Fruit fly (Drosophila melanogaster) whole organism, wandering third instar larva: Measurements from ENCODE around the gene CG43693.

Experiments
- CG32264 ChIP-seq: fragments of 200-800 bp; sonication (Bioruptor generic); optimal IDR thresholded peaks from 2 replicates; lab custom pipeline; 2016; ENCODE audit warnings: missing biosample characterization, missing genetic modification characterization
- CG9705 ChIP-seq: fragments of 200-800 bp; sonication (Bioruptor generic); optimal IDR thresholded peaks from 2 replicates; lab custom pipeline; 2018; ENCODE audit warnings: missing biosample characterization, mild to moderate bottlenecking, missing genetic modification characterization
- CrebA ChIP-seq: fragments of 200-800 bp; sonication (Bioruptor generic); optimal IDR thresholded peaks from 2 replicates; lab custom pipeline; 2016; ENCODE audit warnings: missing biosample characterization, mild to moderate bottlenecking, missing genetic modification characterization, borderline replicate concordance
- Dfd ChIP-seq: fragments of >200 bp; optimal IDR thresholded peaks from 2 replicates; lab custom pipeline; 2017; ENCODE audit warnings: missing biosample characterization, missing genetic modification characterization
- Dif ChIP-seq: fragments of 200-275, 200-300 bp; sonication (Bioruptor generic); optimal IDR thresholded peaks from 2 replicates; lab custom pipeline; 2018; ENCODE audit warnings: missing biosample characterization, missing genetic modification characterization; ENCODE audit not compliant: partially characterized antibody
- GATAd ChIP-seq: sonication (Bioruptor generic); optimal IDR thresholded peaks from 2 replicates; lab custom pipeline; 2016; ENCODE audit warnings: missing biosample characterization, missing genetic modification characterization
- HLH106 ChIP-seq: fragments of 200-800 bp; optimal IDR thresholded peaks from 3 replicates; lab custom pipeline; 2019; ENCODE audit warnings: missing biosample characterization, mild to moderate bottlenecking, missing genetic modification characterization, moderate library complexity
- Hr78 ChIP-seq: fragments of >200 bp; optimal IDR thresholded peaks from 2 replicates; lab custom pipeline; 2017; ENCODE audit warnings: missing biosample characterization, missing genetic modification characterization
- Hr83 ChIP-seq: fragments of 200-300 bp; sonication (Bioruptor generic); optimal IDR thresholded peaks from 2 replicates; lab custom pipeline; 2016; ENCODE audit warnings: missing biosample characterization, mild to moderate bottlenecking, missing genetic modification characterization, moderate library complexity; ENCODE audit not compliant: poor library complexity, severe bottlenecking
- Jra ChIP-seq: sonication (Bioruptor generic); optimal IDR thresholded peaks from 2 replicates; lab custom pipeline; 2016; ENCODE audit warnings: missing biosample characterization, missing genetic modification characterization
- Mio ChIP-seq: sonication (Bioruptor generic); optimal IDR thresholded peaks from 2 replicates; lab custom pipeline; 2016; ENCODE audit warnings: missing biosample characterization, missing genetic modification characterization
- Myc ChIP-seq: fragments of >200 bp; optimal IDR thresholded peaks from 2 replicates; lab custom pipeline; 2017
- N ChIP-seq: fragments of >200 bp; optimal IDR thresholded peaks from 2 replicates; lab custom pipeline; 2018; ENCODE audit warnings: missing biosample characterization, missing external identifiers, missing genetic modification characterization
- OdsH ChIP-seq: fragments of 200-800 bp; sonication (Bioruptor generic); optimal IDR thresholded peaks from 2 replicates; lab custom pipeline; 2016; ENCODE audit warnings: missing biosample characterization, mild to moderate bottlenecking, missing genetic modification characterization
- Rel ChIP-seq, 2 experiments: fragments of 200-800 bp; sonication (Bioruptor generic) in 1 of 2; optimal IDR thresholded peaks; 2 replicates in 1 of 2; 3 replicates in 1 of 2; lab custom pipeline; 2016 to 2019; ENCODE audit warnings: mild to moderate bottlenecking in 2 of 2, missing biosample characterization in 2 of 2, missing genetic modification characterization in 2 of 2, moderate library complexity in 1 of 2
- Sp1 ChIP-seq: fragments of 200-800 bp; sonication (Bioruptor generic); optimal IDR thresholded peaks from 3 replicates; lab custom pipeline; 2019; ENCODE audit warnings: missing biosample characterization, mild to moderate bottlenecking, missing genetic modification characterization, moderate library complexity
- br ChIP-seq: fragments of 200-800 bp; sonication (Bioruptor generic); optimal IDR thresholded peaks from 2 replicates; lab custom pipeline; 2016; ENCODE audit warnings: missing biosample characterization, missing genetic modification characterization
- brk ChIP-seq: fragments of 200-800 bp; sonication (Bioruptor generic); optimal IDR thresholded peaks from 2 replicates; lab custom pipeline; 2016; ENCODE audit warnings: missing biosample characterization, mild to moderate bottlenecking, missing genetic modification characterization
- dl ChIP-seq, 2 experiments: fragments of 175-275, 200-275 bp in 1 of 2; fragments of 200-275 bp in 1 of 2; sonication (Bioruptor generic); optimal IDR thresholded peaks; lab custom pipeline; 2018; ENCODE audit warnings: mild to moderate bottlenecking in 2 of 2, missing biosample characterization in 2 of 2, missing genetic modification characterization in 2 of 2, moderate library complexity in 2 of 2; ENCODE audit not compliant: partially characterized antibody in 2 of 2, insufficient read depth in 1 of 2
- dmrt93B ChIP-seq: fragments of 200-800 bp; sonication (Bioruptor generic); optimal IDR thresholded peaks from 2 replicates; lab custom pipeline; 2018; ENCODE audit warnings: missing biosample characterization, mild to moderate bottlenecking, missing genetic modification characterization
- dsf ChIP-seq: sonication (Bioruptor generic); optimal IDR thresholded peaks from 2 replicates; lab custom pipeline; 2016; ENCODE audit warnings: missing biosample characterization, missing genetic modification characterization, borderline replicate concordance
- ey ChIP-seq: fragments of 200-800 bp; sonication (Bioruptor generic); optimal IDR thresholded peaks from 2 replicates; lab custom pipeline; 2016; ENCODE audit warnings: missing biosample characterization, missing genetic modification characterization
- foxo ChIP-seq, 2 experiments: fragments of 200-800 bp; sonication (Bioruptor generic); optimal IDR thresholded peaks; 2 replicates in 1 of 2; 3 replicates in 1 of 2; lab custom pipeline; 2016 to 2017; ENCODE audit warnings: missing biosample characterization in 2 of 2, missing genetic modification characterization in 2 of 2
- fru ChIP-seq: fragments of 200-800 bp; sonication (Bioruptor generic); optimal IDR thresholded peaks from 3 replicates; lab custom pipeline; 2016; ENCODE audit warnings: missing biosample characterization, mild to moderate bottlenecking, missing genetic modification characterization
- h ChIP-seq: fragments of 200-800 bp; sonication (Bioruptor generic); optimal IDR thresholded peaks from 3 replicates; lab custom pipeline; 2016; ENCODE audit warnings: missing biosample characterization, mild to moderate bottlenecking, missing genetic modification characterization
- lola ChIP-seq: fragments of >200 bp; optimal IDR thresholded peaks from 2 replicates; lab custom pipeline; 2017; ENCODE audit warnings: missing biosample characterization, missing genetic modification characterization
- pan ChIP-seq: fragments of >200 bp; optimal IDR thresholded peaks from 2 replicates; lab custom pipeline; 2017
- psq ChIP-seq: fragments of 200-800 bp; sonication (Bioruptor generic); optimal IDR thresholded peaks from 3 replicates; lab custom pipeline; 2017; ENCODE audit warnings: missing biosample characterization, mild to moderate bottlenecking, missing genetic modification characterization, moderate library complexity
- sage ChIP-seq: fragments of 200-800 bp; sonication (Bioruptor generic); optimal IDR thresholded peaks from 2 replicates; lab custom pipeline; 2016; ENCODE audit warnings: missing biosample characterization, mild to moderate bottlenecking, missing genetic modification characterization
- sv ChIP-seq: fragments of 200-800 bp; sonication (Bioruptor generic); optimal IDR thresholded peaks from 3 replicates; lab custom pipeline; 2016; ENCODE audit warnings: missing biosample characterization, missing genetic modification characterization
- tai ChIP-seq: sonication (Bioruptor generic); optimal IDR thresholded peaks from 2 replicates; lab custom pipeline; 2016; ENCODE audit warnings: missing biosample characterization, missing genetic modification characterization
- usp ChIP-seq: fragments of >200 bp; optimal IDR thresholded peaks from 2 replicates; lab custom pipeline; 2017; ENCODE audit warnings: missing biosample characterization, missing genetic modification characterization
- woc ChIP-seq: sonication (Bioruptor generic); optimal IDR thresholded peaks from 2 replicates; lab custom pipeline; 2016; ENCODE audit warnings: missing biosample characterization, mild to moderate bottlenecking, missing genetic modification characterization

The CG43693 gene

dm6 chr3L:11046559-11046958 is 4.6 kb downstream of the CG43693 start:
- TF ChIP-seq Jra (no peak), Hr78 (GFP tag; lab: Kevin White, UChicago) (no peak), sv (GFP tag; lab: Kevin White, UChicago) (no peak), CrebA (GFP tag; lab: Kevin White, UChicago) (no peak), Dfd (GFP tag; lab: Kevin White, UChicago) (peak; percentile 82)

- no peak for TF ChIP-seq Hr83 (GFP tag; lab: Kevin White, UChicago)
- TF ChIP-seq lola (GFP tag; lab: Kevin White, UChicago), result no peak
- TF ChIP-seq sage (GFP tag; lab: Kevin White, UChicago), result no peak
- TF ChIP-seq brk (GFP tag; lab: Kevin White, UChicago), result no peak
- TF ChIP-seq Sp1 (GFP tag; lab: Kevin White, UChicago), result no peak
- no peak for TF ChIP-seq CG32264 (GFP tag; lab: Kevin White, UChicago)
- no peak for TF ChIP-seq ey (GFP tag; lab: Kevin White, UChicago)
- TF ChIP-seq dsf (GFP tag; lab: Kevin White, UChicago), result no peak
- no peak for TF ChIP-seq OdsH
- TF ChIP-seq psq (GFP tag; lab: Kevin White, UChicago), result no peak
- TF ChIP-seq N (GFP tag; lab: Kevin White, UChicago), result no peak
These were observed 6.2 kb downstream of the CG43693 start for dm6 chr3L:11045009-11045408.

- no peak for TF ChIP-seq Dif (GFP tag; lab: Kevin White, UChicago)
- no peak for TF ChIP-seq N (GFP tag; lab: Kevin White, UChicago)
- no peak for TF ChIP-seq fru (GFP tag; lab: Kevin White, UChicago)
- TF ChIP-seq OdsH, result no peak
- TF ChIP-seq usp (GFP tag; lab: Kevin White, UChicago), result no peak
- no peak for TF ChIP-seq CG9705 (GFP tag; lab: Kevin White, UChicago)
- TF ChIP-seq Dfd (GFP tag; lab: Kevin White, UChicago), result no peak
- no peak for TF ChIP-seq CG32264 (GFP tag; lab: Kevin White, UChicago)
- TF ChIP-seq psq (GFP tag; lab: Kevin White, UChicago), result no peak
- TF ChIP-seq Rel (GFP tag; optimal IDR thresholded peaks at IDR 0.05; lab: Kevin White, UChicago), result no peak
- no peak for TF ChIP-seq Rel (tag; optimal IDR thresholded peaks at IDR 0.05; lab: Kevin White, UChicago)
- TF ChIP-seq Sp1 (GFP tag; lab: Kevin White, UChicago), result no peak
- TF ChIP-seq h (GFP tag; lab: Kevin White, UChicago), result no peak
- no peak for TF ChIP-seq GATAd
- no peak for TF ChIP-seq Mio (GFP tag; lab: Kevin White, UChicago)
- TF ChIP-seq CrebA (GFP tag; lab: Kevin White, UChicago), result no peak
These were observed 7.5 kb downstream of the CG43693 start for dm6 chr3L:11043650-11044049.

dm6 chr3L:11041193-11041592 is 10.0 kb downstream of the CG43693 start:
- TF ChIP-seq lola (GFP tag; lab: Kevin White, UChicago) (no peak), Rel (GFP tag; optimal IDR thresholded peaks at IDR 0.05; lab: Kevin White, UChicago) (no peak), Rel (tag; optimal IDR thresholded peaks at IDR 0.05; lab: Kevin White, UChicago) (no peak), psq (GFP tag; lab: Kevin White, UChicago) (no peak), Hr83 (GFP tag; lab: Kevin White, UChicago) (no peak), foxo (GFP tag; optimal IDR thresholded peaks at IDR 0.05; lab: Kevin White, UChicago) (no peak), tai (GFP tag; lab: Kevin White, UChicago) (no peak), Myc (lab: Kevin White, UChicago) (peak; percentile 13)
- TF ChIP-seq, all 38 proteins: peak for 1

- no peak for TF ChIP-seq OdsH
- no peak for TF ChIP-seq ey (GFP tag; lab: Kevin White, UChicago)
- TF ChIP-seq woc (GFP tag; lab: Kevin White, UChicago), result no peak
- TF ChIP-seq dmrt93B (GFP tag; lab: Kevin White, UChicago), result no peak
- no peak for TF ChIP-seq HLH106 (tag; lab: Kevin White, UChicago)
- no peak for TF ChIP-seq br
- no peak for TF ChIP-seq GATAd
- no peak for TF ChIP-seq sage (GFP tag; lab: Kevin White, UChicago)
- TF ChIP-seq pan (lab: Kevin White, UChicago), result no peak
- no peak for TF ChIP-seq dl (GFP tag; optimal IDR thresholded peaks at IDR 0.05; lab: Kevin White, UChicago; ENCODE audit: insufficient read depth in 1 of 2, partially characterized antibody in 2 of 2)
- TF ChIP-seq CrebA (GFP tag; lab: Kevin White, UChicago), result no peak
- TF ChIP-seq dsf (GFP tag; lab: Kevin White, UChicago), result no peak
- no peak for TF ChIP-seq Hr78 (GFP tag; lab: Kevin White, UChicago)
These were observed 16.1 kb downstream of the CG43693 start for dm6 chr3L:11035039-11035438.
